Fruit fly (Drosophila melanogaster) whole organism, prepupa: ENCODE results near the gene CG17786.

Experiments
- Blimp-1 ChIP-seq: fragments of 200-800 bp; sonication (Bioruptor generic); optimal IDR thresholded peaks from 3 replicates; lab custom pipeline; 2017; ENCODE audit warnings: missing biosample characterization, missing genetic modification characterization, mild to moderate bottlenecking, moderate library complexity, missing genetic modification reagents
- Eip75B ChIP-seq: fragments of 200-800 bp; sonication (Bioruptor generic); optimal IDR thresholded peaks from 3 replicates; lab custom pipeline; 2016; ENCODE audit warnings: missing biosample characterization, missing genetic modification characterization
- Gug ChIP-seq: fragments of 200-800 bp; sonication (Bioruptor generic); IDR thresholded peaks from 2 replicates; pipeline ENCODE4 v1.3.6; 2022; ENCODE audit warnings: missing biosample characterization, missing genetic modification characterization
- esn ChIP-seq: fragments of 200-800 bp; sonication (Bioruptor generic); optimal IDR thresholded peaks from 2 replicates; lab custom pipeline; 2016; ENCODE audit warnings: missing biosample characterization, mild to moderate bottlenecking, missing genetic modification characterization, moderate library complexity
- fd59A ChIP-seq: fragments of 200-800 bp; sonication (Bioruptor generic); optimal IDR thresholded peaks from 2 replicates; lab custom pipeline; 2017; ENCODE audit warnings: missing biosample characterization, mild to moderate bottlenecking, missing genetic modification characterization, missing genetic modification reagents
- vri ChIP-seq: fragments of 200-800 bp; sonication (Bioruptor generic); optimal IDR thresholded peaks from 3 replicates; lab custom pipeline; 2016; ENCODE audit warnings: missing biosample characterization, mild to moderate bottlenecking, missing genetic modification characterization

DNA sequence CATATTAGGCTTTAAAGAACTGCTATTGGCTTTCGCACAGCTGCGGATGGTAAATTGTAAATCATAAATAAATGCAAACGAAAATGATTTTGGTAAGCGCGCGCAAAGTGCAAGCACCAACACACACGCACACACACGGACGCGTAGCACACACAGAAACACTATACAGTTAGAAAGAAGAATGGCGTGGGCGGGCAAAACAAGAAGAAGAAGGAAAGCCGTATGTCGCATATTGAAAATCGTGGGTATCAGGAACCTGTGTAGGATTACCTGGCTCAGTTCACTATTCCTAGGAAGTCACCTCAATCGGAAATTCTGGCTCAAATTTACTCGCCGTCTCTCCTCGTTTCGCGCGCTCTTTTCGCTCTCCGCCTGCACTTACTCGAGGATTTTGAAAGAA lies 2.3 kb upstream of the CG17786 start, which contains the start of gene cav:
- TF ChIP-seq Gug (GFP tag; lab: Robert Waterston, UW) (no peak), fd59A (GFP tag; lab: Kevin White, UChicago) (no peak), esn (no peak), Eip75B (GFP tag; lab: Kevin White, UChicago) (no peak), vri (no peak), Blimp-1 (no peak)
